Fruit fly (Drosophila melanogaster) whole organism, embryonic: ENCODE data around the gene Phae1.

Experiments used
- CG11456 ChIP-seq: fragments of 200-800 bp; sonication (Bioruptor generic); IDR thresholded peaks from 3 replicates; pipeline ENCODE4 v1.3.6; 2022; ENCODE audit warnings: missing biosample characterization, missing genetic modification characterization
- CG14441 ChIP-seq: fragments of 200-800 bp; sonication (Bioruptor generic); IDR thresholded peaks from 2 replicates; pipeline ENCODE4 v1.3.6; 2022; ENCODE audit warnings: missing biosample characterization, missing genetic modification characterization
- NfI ChIP-seq: fragments of 200-800 bp; sonication (Bioruptor generic); optimal IDR thresholded peaks from 3 replicates; lab custom pipeline; 2018; ENCODE audit warnings: missing biosample characterization, mild to moderate bottlenecking, missing genetic modification characterization, moderate library complexity
- h ChIP-seq: fragments of >200 bp; optimal IDR thresholded peaks from 2 replicates; lab custom pipeline; 2017
- slp2 ChIP-seq: fragments of 200-800 bp; sonication (Bioruptor generic); optimal IDR thresholded peaks from 2 replicates; lab custom pipeline; 2016; ENCODE audit warnings: missing biosample characterization, missing genetic modification characterization

dm6 chr2L:12142439-12142838 lies 33.2 kb downstream of the Phae1 start, which contains the start of gene CG31760:
- TF ChIP-seq slp2 (GFP tag; lab: Kevin White, UChicago) = no peak
- TF ChIP-seq CG14441 (GFP tag; lab: Robert Waterston, UW) = no peak
- no peak for TF ChIP-seq NfI (GFP tag; lab: Kevin White, UChicago)
- no peak for TF ChIP-seq CG11456
- TF ChIP-seq h (lab: Kevin White, UChicago) = no peak
